Worm (Caenorhabditis elegans) whole organism, L2 larva: ENCODE measurements around the gene C36C9.12.

ENCODE experiments used
- ama-1 ChIP-seq: fragments of 150-350 bp; optimal IDR thresholded peaks from 2 replicates; lab custom pipeline; 2018; ENCODE audit warnings: inconsistent platforms
- blmp-1 ChIP-seq: sonication (generic microtip); optimal IDR thresholded peaks from 2 replicates; lab custom pipeline; 2017; ENCODE audit warnings: missing genetic modification characterization, mild to moderate bottlenecking, missing compliant biosample characterization, antibody characterized with exemption, moderate library complexity; ENCODE audit not compliant: insufficient read depth
- ceh-82 ChIP-seq: fragments of 150-350 bp; optimal IDR thresholded peaks from 2 replicates; lab custom pipeline; 2014; ENCODE audit warnings: missing biosample characterization, missing genetic modification characterization
- fos-1 ChIP-seq: fragments of 150-350 bp; optimal IDR thresholded peaks from 2 replicates; lab custom pipeline; 2014; ENCODE audit warnings: missing biosample characterization, missing genetic modification characterization
- mab-5 ChIP-seq: fragments of 150-350 bp; optimal IDR thresholded peaks from 2 replicates; lab custom pipeline; 2014; ENCODE audit warnings: missing biosample characterization, missing genetic modification characterization
- unc-62 ChIP-seq: fragments of 150-350 bp; optimal IDR thresholded peaks from 2 replicates; lab custom pipeline; 2014; ENCODE audit warnings: missing biosample characterization, missing genetic modification reagents, missing genetic modification characterization
- ztf-1 ChIP-seq: fragments of 200-800 bp; sonication (Bioruptor generic); conservative IDR thresholded peaks from 2 replicates; pipeline ENCODE4 v1.3.6; 2022; ENCODE audit warnings: missing genetic modification characterization, missing compliant biosample characterization
- ztf-4 ChIP-seq: fragments of 150-350 bp; optimal IDR thresholded peaks from 2 replicates; lab custom pipeline; 2014; ENCODE audit warnings: missing biosample characterization, missing genetic modification characterization

DNA sequence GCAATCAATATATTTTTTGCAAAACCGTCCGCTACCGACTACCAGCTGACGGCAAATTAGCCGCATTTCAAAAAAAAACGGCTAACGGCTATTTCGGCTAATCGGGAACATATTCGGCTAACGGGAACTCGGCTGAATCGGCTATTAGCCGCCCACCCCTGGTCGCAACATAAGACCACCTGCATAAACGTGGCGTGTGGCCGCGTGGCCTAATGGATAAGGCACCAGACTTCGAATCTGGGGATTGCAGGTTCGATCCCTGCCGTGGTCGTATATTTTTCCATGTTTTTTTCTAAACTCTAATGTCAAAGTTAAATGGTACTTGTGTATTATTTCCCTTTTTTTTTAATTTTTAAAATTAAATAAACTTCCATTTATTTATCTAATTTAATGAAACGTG is 8.6 kb upstream of the C36C9.12 start:
- no peak for TF ChIP-seq fos-1 (tag; lab: Kevin White, UChicago)
- TF ChIP-seq mab-5 (tag; lab: Kevin White, UChicago), result no peak
- no peak for TF ChIP-seq ceh-82 (tag; lab: Kevin White, UChicago)
- no peak for TF ChIP-seq blmp-1
- no peak for TF ChIP-seq ztf-1 (GFP tag; lab: Robert Waterston, UW)
- TF ChIP-seq unc-62 (GFP tag; lab: Kevin White, UChicago), result no peak
- TF ChIP-seq ztf-4, result no peak
- no peak for TF ChIP-seq ama-1 (lab: Kevin White, UChicago)
